Worm (Caenorhabditis elegans): ENCODE measurements around the gene hmgr-1.

DNA sequence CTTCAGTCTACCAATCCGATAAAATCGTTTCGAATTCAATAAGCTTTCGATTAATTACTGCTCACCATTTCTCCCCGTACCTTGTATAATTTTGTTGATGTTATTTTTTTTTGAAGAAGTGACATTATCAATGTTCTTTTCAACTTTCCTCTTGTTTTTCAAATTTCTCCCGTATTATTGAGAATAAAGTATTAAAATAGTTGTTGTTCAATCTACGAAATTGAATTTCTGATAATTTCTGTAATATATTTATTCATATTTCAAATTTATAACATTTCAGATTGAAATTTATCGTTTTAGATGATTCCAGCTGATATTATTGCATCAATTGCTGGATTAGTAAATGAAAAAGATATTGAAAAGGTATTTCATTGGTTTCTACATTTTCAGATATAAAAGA lies 26.6 kb downstream of the hmgr-1 start, which contains the start of gene trd-1:
- TF ChIP-seq him-1 (tag; optimal IDR thresholded peaks at IDR 0.05) = no peak
- no peak for TF ChIP-seq W03F9.2 (tag; optimal IDR thresholded peaks at IDR 0.05)

Data from whole organism, L4/young adult.